Worm (Caenorhabditis elegans) whole organism, L1 larva: ENCODE results near the gene F16B3.3.

Experiments
- Y116A8C.19 ChIP-seq: sonication (generic microtip); optimal IDR thresholded peaks from 2 replicates; lab custom pipeline; 2016; ENCODE audit warnings: missing compliant biosample characterization, missing genetic modification characterization, borderline replicate concordance
- egl-27 ChIP-seq, 2 experiments: fragments of 150-350 bp in 1 of 2; sonication (generic microtip); optimal IDR thresholded peaks; 3 replicates each; lab custom pipeline; 2017 to 2018; ENCODE audit warnings: missing biosample characterization in 2 of 2, missing genetic modification characterization in 2 of 2, missing genetic modification reagents in 2 of 2
- fkh-10 ChIP-seq: sonication (generic microtip); optimal IDR thresholded peaks from 2 replicates; lab custom pipeline; 2017; ENCODE audit warnings: missing biosample characterization, missing genetic modification reagents, missing genetic modification characterization
- lir-3 ChIP-seq: sonication (generic microtip); optimal IDR thresholded peaks from 2 replicates; lab custom pipeline; 2016; ENCODE audit warnings: mild to moderate bottlenecking, missing genetic modification characterization, moderate library complexity, missing compliant biosample characterization; ENCODE audit not compliant: poor library complexity
- nhr-237 ChIP-seq: fragments of 150-350 bp; optimal IDR thresholded peaks from 2 replicates; lab custom pipeline; 2014; ENCODE audit warnings: missing biosample characterization, missing genetic modification characterization
- nhr-71 ChIP-seq: sonication (generic microtip); optimal IDR thresholded peaks from 2 replicates; lab custom pipeline; 2016; ENCODE audit warnings: mild to moderate bottlenecking, missing genetic modification characterization, moderate library complexity, missing compliant biosample characterization
- zag-1 ChIP-seq: fragments of 150-350 bp; optimal IDR thresholded peaks from 2 replicates; lab custom pipeline; 2014; ENCODE audit warnings: missing biosample characterization, missing genetic modification characterization

DNA sequence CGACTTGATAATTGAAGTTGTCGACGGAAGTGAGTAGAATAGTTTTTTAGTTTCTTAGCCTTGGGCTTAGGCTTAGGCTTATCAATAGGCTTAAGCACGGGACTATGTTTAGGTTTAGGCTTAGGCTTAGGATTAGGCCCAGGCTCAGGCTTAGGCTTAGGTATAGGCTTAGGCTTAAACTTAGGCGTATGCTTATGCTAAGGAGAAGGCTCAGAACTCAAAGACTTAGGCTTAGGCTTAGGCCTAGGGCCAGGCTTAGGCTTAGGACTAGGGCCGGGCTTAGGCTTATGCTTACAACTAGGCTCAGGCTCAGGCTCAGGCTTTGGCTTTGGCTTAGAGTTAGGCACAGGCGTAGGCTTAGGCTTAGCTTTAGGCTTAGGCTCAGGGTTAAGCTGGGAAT lies 51.2 kb downstream of the F16B3.3 start:
- TF ChIP-seq nhr-237 (tag; lab: Kevin White, UChicago) (no peak), nhr-71 (tag; lab: Kevin White, UChicago) (no peak), lir-3 (tag; lab: Kevin White, UChicago) (no peak), zag-1 (tag; lab: Kevin White, UChicago) (no peak), fkh-10 (no peak), egl-27 (tag; optimal IDR thresholded peaks at IDR 0.05; lab: Kevin White, UChicago) (no peak), Y116A8C.19 (tag; lab: Kevin White, UChicago) (no peak)
